Worm (Caenorhabditis elegans): ENCODE measurements around the gene F26G1.11.

- TF ChIP-seq nhr-11 (tag; optimal IDR thresholded peaks at IDR 0.05) = no peak
- TF ChIP-seq ceh-48 (tag; optimal IDR thresholded peaks at IDR 0.05) = no peak
- TF ChIP-seq hlh-6 (tag; optimal IDR thresholded peaks at IDR 0.05) = no peak
- no peak for TF ChIP-seq pqm-1 (tag; optimal IDR thresholded peaks at IDR 0.05)
- no peak for TF ChIP-seq ama-1 (optimal IDR thresholded peaks at IDR 0.05)
- no peak for TF ChIP-seq sox-4 (tag; optimal IDR thresholded peaks at IDR 0.05)
- TF ChIP-seq fkh-10 (GFP tag; optimal IDR thresholded peaks at IDR 0.05) = no peak
- TF ChIP-seq fkh-6 (tag; optimal IDR thresholded peaks at IDR 0.05) = no peak
- TF ChIP-seq elt-2 (tag; optimal IDR thresholded peaks at IDR 0.05) = no peak
Observed at ce11 chrII:4747063-4747462, 29.9 kb upstream of the F26G1.11 start.

Data from whole organism, late embryonic.